Worm (Caenorhabditis elegans) whole organism, L1 larva: ENCODE data around the gene gldi-7.

Source experiments
- C04F5.9 ChIP-seq: sonication (generic microtip); optimal IDR thresholded peaks from 2 replicates; lab custom pipeline; 2016; ENCODE audit warnings: missing genetic modification characterization, missing compliant biosample characterization
- C16A3.4 ChIP-seq: fragments of 150-350 bp; optimal IDR thresholded peaks from 2 replicates; lab custom pipeline; 2014; ENCODE audit warnings: missing biosample characterization, missing genetic modification characterization
- F16B12.6 ChIP-seq: fragments of 150-350 bp; optimal IDR thresholded peaks from 2 replicates; lab custom pipeline; 2014; ENCODE audit warnings: missing biosample characterization, missing genetic modification characterization
- ceh-82 ChIP-seq, 3 experiments: fragments of 150-350 bp in 1 of 3; sonication (generic microtip) in 2 of 3; optimal IDR thresholded peaks; 2 replicates each; lab custom pipeline; 2014 to 2017; ENCODE audit warnings: missing biosample characterization in 3 of 3, missing genetic modification characterization in 3 of 3
- ceh-88 ChIP-seq: fragments of 200-800 bp; sonication (Bioruptor generic); IDR thresholded peaks from 2 replicates; pipeline ENCODE4 v1.3.6; 2022; ENCODE audit warnings: missing genetic modification characterization, missing compliant biosample characterization
- ceh-90 ChIP-seq: sonication (generic microtip); optimal IDR thresholded peaks from 2 replicates; lab custom pipeline; 2016; ENCODE audit warnings: missing genetic modification characterization, missing compliant biosample characterization
- dpl-1 ChIP-seq, 3 experiments: fragments of 150-350 bp in 2 of 3; sonication (generic microtip) in 1 of 3; optimal IDR thresholded peaks; 2 replicates each; lab custom pipeline; 2014 to 2017; ENCODE audit warnings: missing biosample characterization in 3 of 3, missing genetic modification characterization in 3 of 3, missing genetic modification reagents in 3 of 3
- efl-1 ChIP-seq, 4 experiments: fragments of 150-350 bp; optimal IDR thresholded peaks in 3 of 4; peaks in 1 of 4; 1 replicate in 1 of 4; 2 replicates in 3 of 4; lab custom pipeline; 2014; ENCODE audit warnings: missing biosample characterization in 2 of 4, missing genetic modification characterization in 2 of 4, missing genetic modification reagents in 2 of 4
- efl-3 ChIP-seq: fragments of 200-800 bp; sonication (Bioruptor generic); optimal IDR thresholded peaks from 2 replicates; lab custom pipeline; 2018; ENCODE audit warnings: mild to moderate bottlenecking, missing genetic modification characterization, missing compliant biosample characterization
- egl-27 ChIP-seq, 2 experiments: fragments of 150-350 bp in 1 of 2; sonication (generic microtip); optimal IDR thresholded peaks; 3 replicates each; lab custom pipeline; 2017 to 2018; ENCODE audit warnings: missing biosample characterization in 2 of 2, missing genetic modification characterization in 2 of 2, missing genetic modification reagents in 2 of 2
- elt-2 ChIP-seq: sonication (generic microtip); optimal IDR thresholded peaks from 2 replicates; lab custom pipeline; 2016; ENCODE audit warnings: missing genetic modification characterization, mild to moderate bottlenecking, inconsistent platforms, missing compliant biosample characterization, missing genetic modification reagents
- elt-3 ChIP-seq, 6 experiments: fragments of 150-350 bp in 1 of 6; sonication (generic microtip); optimal IDR thresholded peaks; 2 replicates each; lab custom pipeline; 2017 to 2018; ENCODE audit warnings: missing biosample characterization in 6 of 6, missing genetic modification characterization in 6 of 6, inconsistent platforms in 1 of 6
- ets-5 ChIP-seq: fragments of 200-800 bp; sonication (Bioruptor generic); IDR thresholded peaks from 2 replicates; pipeline ENCODE4 v1.3.6; 2022; ENCODE audit warnings: missing genetic modification characterization, missing compliant biosample characterization
- fkh-10 ChIP-seq: sonication (generic microtip); optimal IDR thresholded peaks from 2 replicates; lab custom pipeline; 2017; ENCODE audit warnings: missing biosample characterization, missing genetic modification reagents, missing genetic modification characterization
- fkh-8 ChIP-seq: sonication (generic microtip); optimal IDR thresholded peaks from 2 replicates; lab custom pipeline; 2016; ENCODE audit warnings: mild to moderate bottlenecking, missing genetic modification characterization, missing compliant biosample characterization
- fos-1 ChIP-seq: fragments of 150-350 bp; optimal IDR thresholded peaks from 2 replicates; lab custom pipeline; 2014; ENCODE audit warnings: missing biosample characterization, missing genetic modification characterization
- hlh-17 ChIP-seq: fragments of 200-800 bp; sonication (Bioruptor generic); optimal IDR thresholded peaks from 2 replicates; lab custom pipeline; 2018; ENCODE audit warnings: missing genetic modification characterization, mild to moderate bottlenecking, missing compliant biosample characterization, moderate library complexity, borderline replicate concordance
- hlh-4 ChIP-seq: sonication (generic microtip); optimal IDR thresholded peaks from 2 replicates; lab custom pipeline; 2016; ENCODE audit warnings: mild to moderate bottlenecking, missing genetic modification characterization, missing compliant biosample characterization
- hpl-2 ChIP-seq: fragments of 150-350 bp; optimal IDR thresholded peaks from 2 replicates; lab custom pipeline; 2014; ENCODE audit warnings: missing biosample characterization, missing genetic modification reagents, missing genetic modification characterization
- isw-1 ChIP-seq: fragments of 200-800 bp; sonication (Bioruptor generic); IDR thresholded peaks from 2 replicates; pipeline ENCODE4 v1.3.6; 2022; ENCODE audit warnings: missing genetic modification characterization, missing compliant biosample characterization
- jun-1 ChIP-seq: fragments of 150-350 bp; optimal IDR thresholded peaks from 2 replicates; lab custom pipeline; 2014; ENCODE audit warnings: missing biosample characterization, missing genetic modification reagents, missing genetic modification characterization
- lin-13 ChIP-seq: fragments of 150-350 bp; optimal IDR thresholded peaks from 2 replicates; lab custom pipeline; 2014; ENCODE audit warnings: missing biosample characterization, missing genetic modification reagents, missing genetic modification characterization
- lin-14 ChIP-seq: fragments of 200-800 bp; sonication (Bioruptor generic); optimal IDR thresholded peaks from 2 replicates; lab custom pipeline; 2018; ENCODE audit warnings: mild to moderate bottlenecking, missing genetic modification characterization, moderate library complexity, missing compliant biosample characterization
- lin-35 ChIP-seq, 2 experiments: fragments of 150-350 bp; optimal IDR thresholded peaks; 2 replicates each; lab custom pipeline; 2014; ENCODE audit warnings: missing biosample characterization in 2 of 2, missing genetic modification characterization in 2 of 2, missing genetic modification reagents in 2 of 2
- lin-39 ChIP-seq: fragments of 150-350 bp; optimal IDR thresholded peaks from 2 replicates; lab custom pipeline; 2014; ENCODE audit warnings: missing biosample characterization, missing genetic modification reagents, missing genetic modification characterization
- mab-9 ChIP-seq: fragments of 200-800 bp; sonication (Bioruptor generic); IDR thresholded peaks from 2 replicates; pipeline ENCODE4 v1.3.6; 2022; ENCODE audit warnings: missing genetic modification reagents, missing genetic modification characterization, missing compliant biosample characterization
- mdl-1 ChIP-seq, 2 experiments: fragments of 150-350 bp; optimal IDR thresholded peaks; 2 replicates each; lab custom pipeline; 2014 to 2017; ENCODE audit warnings: missing biosample characterization in 2 of 2, missing genetic modification characterization in 2 of 2, inconsistent platforms in 1 of 2
- nhr-11 ChIP-seq: fragments of 150-350 bp; optimal IDR thresholded peaks from 2 replicates; lab custom pipeline; 2014; ENCODE audit warnings: missing biosample characterization, missing genetic modification characterization
- nhr-12 ChIP-seq: sonication (generic microtip); optimal IDR thresholded peaks from 2 replicates; lab custom pipeline; 2017; ENCODE audit warnings: missing biosample characterization, missing genetic modification characterization
- nhr-28 ChIP-seq: fragments of 150-350 bp; optimal IDR thresholded peaks from 2 replicates; lab custom pipeline; 2014; ENCODE audit warnings: missing biosample characterization, missing genetic modification characterization
- nhr-71 ChIP-seq: sonication (generic microtip); optimal IDR thresholded peaks from 2 replicates; lab custom pipeline; 2016; ENCODE audit warnings: mild to moderate bottlenecking, missing genetic modification characterization, moderate library complexity, missing compliant biosample characterization
- nhr-76 ChIP-seq: sonication (generic microtip); optimal IDR thresholded peaks from 2 replicates; lab custom pipeline; 2017; ENCODE audit warnings: missing biosample characterization, missing genetic modification characterization
- nhr-85 ChIP-seq: sonication (generic microtip); peaks from one replicate; lab custom pipeline; 2016; ENCODE audit warnings: missing genetic modification characterization, inconsistent platforms, missing compliant biosample characterization
- pax-3 ChIP-seq: fragments of 200-800 bp; sonication (Bioruptor generic); optimal IDR thresholded peaks from 2 replicates; lab custom pipeline; 2018; ENCODE audit warnings: mild to moderate bottlenecking, missing genetic modification characterization, moderate library complexity, missing compliant biosample characterization
- pqm-1 ChIP-seq: sonication (generic microtip); optimal IDR thresholded peaks from 3 replicates; lab custom pipeline; 2017; ENCODE audit warnings: missing biosample characterization, missing genetic modification characterization
- skn-1 ChIP-seq: fragments of 150-350 bp; optimal IDR thresholded peaks from 2 replicates; lab custom pipeline; 2014; ENCODE audit warnings: missing biosample characterization, missing genetic modification characterization
- sup-37 ChIP-seq: fragments of 200-800 bp; sonication (Bioruptor generic); optimal IDR thresholded peaks from 2 replicates; lab custom pipeline; 2018; ENCODE audit warnings: mild to moderate bottlenecking, missing genetic modification characterization, missing compliant biosample characterization
- swsn-7 ChIP-seq: sonication (generic microtip); optimal IDR thresholded peaks from 2 replicates; lab custom pipeline; 2016; ENCODE audit warnings: missing genetic modification characterization, missing compliant biosample characterization
- tlp-1 ChIP-seq: fragments of 150-350 bp; optimal IDR thresholded peaks from 2 replicates; lab custom pipeline; 2014; ENCODE audit warnings: missing biosample characterization, missing genetic modification characterization
- unc-130 ChIP-seq: fragments of 150-350 bp; optimal IDR thresholded peaks from 2 replicates; lab custom pipeline; 2017; ENCODE audit warnings: missing biosample characterization, missing genetic modification characterization, inconsistent platforms
- unc-30 ChIP-seq: sonication (generic microtip); optimal IDR thresholded peaks from 2 replicates; lab custom pipeline; 2017; ENCODE audit warnings: missing biosample characterization, missing genetic modification characterization
- unc-86 ChIP-seq: sonication (generic microtip); optimal IDR thresholded peaks from 2 replicates; lab custom pipeline; 2016; ENCODE audit warnings: missing genetic modification characterization, missing compliant biosample characterization
- unc-98 ChIP-seq: fragments of 200-800 bp; sonication (Bioruptor generic); IDR thresholded peaks from 2 replicates; pipeline ENCODE4 v1.3.6; 2022; ENCODE audit warnings: missing genetic modification characterization, missing compliant biosample characterization
- vab-15 ChIP-seq: sonication (generic microtip); optimal IDR thresholded peaks from 2 replicates; lab custom pipeline; 2017; ENCODE audit warnings: missing genotype, mild to moderate bottlenecking, missing genetic modification characterization, missing compliant biosample characterization
- zag-1 ChIP-seq: fragments of 150-350 bp; optimal IDR thresholded peaks from 2 replicates; lab custom pipeline; 2014; ENCODE audit warnings: missing biosample characterization, missing genetic modification characterization
- zip-4 ChIP-seq: fragments of 200-800 bp; sonication (Bioruptor generic); optimal IDR thresholded peaks from 2 replicates; lab custom pipeline; 2018; ENCODE audit warnings: mild to moderate bottlenecking, missing genetic modification characterization, moderate library complexity, missing compliant biosample characterization

The gldi-7 gene

ce11 chrII:8556166-8556565 lies 25.1 kb upstream of the gldi-7 start, which contains the start of gene glb-27:
glb-27 (minus strand) TSS chrII:8556266.
- TF ChIP-seq mab-9 (no peak), efl-3 (GFP tag; lab: Kevin White, UChicago) (no peak), nhr-12 (tag; lab: Kevin White, UChicago) (no peak), nhr-11 (tag; lab: Kevin White, UChicago) (no peak), egl-27 (tag; optimal IDR thresholded peaks at IDR 0.05; lab: Kevin White, UChicago) (no peak), jun-1 (tag; lab: Kevin White, UChicago) (no peak), hlh-17 (GFP tag; lab: Kevin White, UChicago) (no peak), dpl-1 (GFP tag; optimal IDR thresholded peaks at IDR 0.05; lab: Kevin White, UChicago) (no peak), elt-3 (tag; optimal IDR thresholded peaks at IDR 0.05; lab: Kevin White, UChicago) (no peak), vab-15 (tag; lab: Kevin White, UChicago) (no peak), ceh-82 (tag; optimal IDR thresholded peaks at IDR 0.05; lab: Kevin White, UChicago) (no peak)
- TF ChIP-seq, all 84 proteins: peak for 0

ce11 chrII:8554568-8554967 lies 23.5 kb upstream of the gldi-7 start:
- TF ChIP-seq hlh-4 (tag; lab: Kevin White, UChicago) (peak; percentile 92), nhr-71 (tag; lab: Kevin White, UChicago) (peak; percentile 27), elt-2 (tag; lab: Kevin White, UChicago) (no peak)

- no peak for TF ChIP-seq mdl-1 (tag; optimal IDR thresholded peaks at IDR 0.05; lab: Kevin White, UChicago)
- TF ChIP-seq lin-14 (GFP tag; lab: Kevin White, UChicago), result peak; percentile 50
- TF ChIP-seq fkh-10 (GFP tag; lab: Kevin White, UChicago), result peak; percentile 91
Measured at ce11 chrII:8551100-8551499, 20.1 kb upstream of the gldi-7 start.

- TF ChIP-seq unc-130 (tag; lab: Kevin White, UChicago) (no peak), pax-3 (tag; lab: Kevin White, UChicago) (no peak), sup-37 (GFP tag; lab: Kevin White, UChicago) (no peak), unc-86 (tag; lab: Kevin White, UChicago) (no peak), lin-13 (GFP tag; lab: Kevin White, UChicago) (no peak), nhr-71 (tag; lab: Kevin White, UChicago) (no peak), zip-4 (no peak), pqm-1 (tag; lab: Kevin White, UChicago) (no peak), lin-35 (GFP tag; optimal IDR thresholded peaks at IDR 0.05; lab: Kevin White, UChicago) (peak; percentile 21 to 78), hlh-4 (tag; lab: Kevin White, UChicago) (no peak), zag-1 (tag; lab: Kevin White, UChicago) (no peak), hpl-2 (GFP tag; lab: Kevin White, UChicago) (no peak), ceh-88 (GFP tag; lab: Robert Waterston, UW) (no peak), unc-30 (tag; lab: Kevin White, UChicago) (no peak), nhr-28 (no peak), C16A3.4 (tag; lab: Kevin White, UChicago) (peak; percentile 78), nhr-85 (tag; lab: Kevin White, UChicago) (no peak), skn-1 (peak; percentile 65), vab-15 (tag; lab: Kevin White, UChicago) (no peak), swsn-7 (tag; lab: Kevin White, UChicago) (peak; percentile 25), nhr-12 (tag; lab: Kevin White, UChicago) (no peak), ceh-90 (tag; lab: Kevin White, UChicago) (no peak), ets-5 (GFP tag; lab: Robert Waterston, UW) (no peak), elt-3 (tag; optimal IDR thresholded peaks at IDR 0.05; lab: Kevin White, UChicago) (peak in 1 of 6 experiments; percentile 19), efl-1 (optimal IDR thresholded peaks at IDR 0.05; lab: Kevin White, UChicago) (peak; percentile 38 to 48), efl-1 (GFP tag; optimal IDR thresholded peaks at IDR 0.05 in 1 of 2; lab: Kevin White, UChicago) (peak; percentile 20 to 95), fkh-8 (no peak), nhr-76 (tag; lab: Kevin White, UChicago) (no peak), isw-1 (no peak), lin-14 (GFP tag; lab: Kevin White, UChicago) (no peak), fos-1 (peak; percentile 25), F16B12.6 (tag; lab: Kevin White, UChicago) (no peak), unc-98 (GFP tag; lab: Robert Waterston, UW) (no peak), tlp-1 (no peak), egl-27 (tag; optimal IDR thresholded peaks at IDR 0.05; lab: Kevin White, UChicago) (no peak), C04F5.9 (no peak), lin-39 (tag; lab: Kevin White, UChicago) (no peak)
Measured at ce11 chrII:8546975-8547374, 16.0 kb upstream of the gldi-7 start.
